Worm (Caenorhabditis elegans): Measurements from ENCODE around the gene mgrn-1.

- TF ChIP-seq snpc-4 (GFP tag; optimal IDR thresholded peaks at IDR 0.05) (no peak), snpc-4 (tag; optimal IDR thresholded peaks at IDR 0.05) (no peak), gei-17 (GFP tag; optimal IDR thresholded peaks at IDR 0.05) (no peak), let-526 (GFP tag; IDR thresholded peaks at IDR 0.05) (no peak), pbrm-1 (GFP tag; IDR thresholded peaks at IDR 0.05) (no peak), nhr-120 (GFP tag; IDR thresholded peaks at IDR 0.05) (no peak), nhr-80 (tag; optimal IDR thresholded peaks at IDR 0.05) (no peak), unc-130 (GFP tag; optimal IDR thresholded peaks at IDR 0.05) (no peak), sdz-38 (tag; optimal IDR thresholded peaks at IDR 0.05) (no peak), F57A8.1 (GFP tag; optimal IDR thresholded peaks at IDR 0.05) (no peak), Y56A3A.18 (GFP tag; IDR thresholded peaks at IDR 0.05) (no peak), cebp-2 (GFP tag; IDR thresholded peaks at IDR 0.05) (no peak), B0336.3 (GFP tag; IDR thresholded peaks at IDR 0.05) (no peak), lin-26 (GFP tag; IDR thresholded peaks at IDR 0.05) (no peak)
Measured at ce11 chrX:14335220-14335619, 23.7 kb upstream of the mgrn-1 start, which contains the start of gene K04G11.1.

Data from whole organism, young adult.